Worm (Caenorhabditis elegans) whole organism, L2 larva: ENCODE results near the gene F22E12.1.

Experiments used
- C34F6.9 ChIP-seq: fragments of 150-350 bp; optimal IDR thresholded peaks from 2 replicates; lab custom pipeline; 2014; ENCODE audit warnings: missing biosample characterization, missing genetic modification characterization
- F13H6.1 ChIP-seq: sonication (generic microtip); optimal IDR thresholded peaks from 2 replicates; lab custom pipeline; 2016; ENCODE audit warnings: missing genetic modification characterization, missing compliant biosample characterization
- R02D3.7 ChIP-seq: fragments of 150-350 bp; optimal IDR thresholded peaks from 2 replicates; lab custom pipeline; 2014; ENCODE audit warnings: missing biosample characterization, missing genetic modification characterization
- Y55F3AM.14 ChIP-seq: fragments of 200-800 bp; sonication (Bioruptor generic); optimal IDR thresholded peaks from 2 replicates; lab custom pipeline; 2018; ENCODE audit warnings: mild to moderate bottlenecking, missing genetic modification characterization, missing compliant biosample characterization
- ZK546.5 ChIP-seq: sonication (generic microtip); optimal IDR thresholded peaks from 2 replicates; lab custom pipeline; 2017; ENCODE audit warnings: missing biosample characterization, missing genetic modification characterization
- aly-2 ChIP-seq: fragments of 150-350 bp; optimal IDR thresholded peaks from 2 replicates; lab custom pipeline; 2014; ENCODE audit warnings: missing biosample characterization, missing genetic modification characterization
- ama-1 ChIP-seq: fragments of 150-350 bp; optimal IDR thresholded peaks from 2 replicates; lab custom pipeline; 2018; ENCODE audit warnings: inconsistent platforms
- blmp-1 ChIP-seq: sonication (generic microtip); optimal IDR thresholded peaks from 2 replicates; lab custom pipeline; 2017; ENCODE audit warnings: missing genetic modification characterization, mild to moderate bottlenecking, missing compliant biosample characterization, antibody characterized with exemption, moderate library complexity; ENCODE audit not compliant: insufficient read depth
- ceh-16 ChIP-seq: fragments of 150-350 bp; optimal IDR thresholded peaks from 2 replicates; lab custom pipeline; 2014; ENCODE audit warnings: missing biosample characterization, missing genetic modification characterization
- ceh-82 ChIP-seq: fragments of 150-350 bp; optimal IDR thresholded peaks from 2 replicates; lab custom pipeline; 2014; ENCODE audit warnings: missing biosample characterization, missing genetic modification characterization
- crh-2 ChIP-seq: sonication (generic microtip); optimal IDR thresholded peaks from 2 replicates; lab custom pipeline; 2017; ENCODE audit warnings: missing biosample characterization, missing genetic modification characterization
- dmd-4 ChIP-seq: sonication (generic microtip); optimal IDR thresholded peaks from 2 replicates; lab custom pipeline; 2017; ENCODE audit warnings: missing biosample characterization, missing genetic modification characterization
- egl-27 ChIP-seq: sonication (generic microtip); optimal IDR thresholded peaks from 3 replicates; lab custom pipeline; 2017; ENCODE audit warnings: missing biosample characterization, missing genetic modification reagents, missing genetic modification characterization
- elt-1 ChIP-seq: fragments of 150-350 bp; optimal IDR thresholded peaks from 2 replicates; lab custom pipeline; 2014; ENCODE audit warnings: missing biosample characterization, missing genetic modification characterization
- elt-3 ChIP-seq: sonication (generic microtip); optimal IDR thresholded peaks from 2 replicates; lab custom pipeline; 2017; ENCODE audit warnings: missing biosample characterization, missing genetic modification characterization
- fos-1 ChIP-seq: fragments of 150-350 bp; optimal IDR thresholded peaks from 2 replicates; lab custom pipeline; 2014; ENCODE audit warnings: missing biosample characterization, missing genetic modification characterization
- gmeb-1 ChIP-seq: fragments of 150-350 bp; optimal IDR thresholded peaks from 2 replicates; lab custom pipeline; 2014; ENCODE audit warnings: missing biosample characterization, missing genetic modification characterization
- lin-11 ChIP-seq: fragments of 150-350 bp; sonication (generic microtip); optimal IDR thresholded peaks from 2 replicates; lab custom pipeline; 2014; ENCODE audit warnings: missing biosample characterization, missing genetic modification characterization, inconsistent platforms, mixed read lengths
- lin-13 ChIP-seq: fragments of 150-350 bp; optimal IDR thresholded peaks from 2 replicates; lab custom pipeline; 2014; ENCODE audit warnings: missing biosample characterization, missing genetic modification reagents, missing genetic modification characterization
- lin-39 ChIP-seq: fragments of 150-350 bp; optimal IDR thresholded peaks from 2 replicates; lab custom pipeline; 2014; ENCODE audit warnings: missing biosample characterization, missing genetic modification reagents, missing genetic modification characterization
- lsy-2 ChIP-seq, 2 experiments: fragments of 150-350 bp in 1 of 2; sonication (generic microtip) in 1 of 2; optimal IDR thresholded peaks; 2 replicates each; lab custom pipeline; 2014 to 2017; ENCODE audit warnings: missing biosample characterization in 2 of 2, missing genetic modification characterization in 2 of 2
- mab-5 ChIP-seq: fragments of 150-350 bp; optimal IDR thresholded peaks from 2 replicates; lab custom pipeline; 2014; ENCODE audit warnings: missing biosample characterization, missing genetic modification characterization
- mbf-1 ChIP-seq: sonication (generic microtip); optimal IDR thresholded peaks from 2 replicates; lab custom pipeline; 2017; ENCODE audit warnings: missing biosample characterization, missing genetic modification characterization
- mdl-1 ChIP-seq, 2 experiments: fragments of 150-350 bp in 1 of 2; sonication (generic microtip) in 1 of 2; optimal IDR thresholded peaks; 2 replicates each; lab custom pipeline; 2017; ENCODE audit warnings: missing biosample characterization in 2 of 2, missing genetic modification characterization in 2 of 2
- nhr-10 ChIP-seq: sonication (generic microtip); optimal IDR thresholded peaks from 2 replicates; lab custom pipeline; 2017; ENCODE audit warnings: missing biosample characterization, missing genetic modification characterization
- nhr-11 ChIP-seq: fragments of 150-350 bp; optimal IDR thresholded peaks from 2 replicates; lab custom pipeline; 2014; ENCODE audit warnings: missing biosample characterization, missing genetic modification characterization
- nhr-12 ChIP-seq: fragments of 150-350 bp; optimal IDR thresholded peaks from 2 replicates; lab custom pipeline; 2014; ENCODE audit warnings: missing biosample characterization, missing genetic modification characterization
- nhr-129 ChIP-seq: fragments of 150-350 bp; optimal IDR thresholded peaks from 2 replicates; lab custom pipeline; 2014; ENCODE audit warnings: missing biosample characterization, missing genetic modification characterization
- nhr-21 ChIP-seq: fragments of 150-350 bp; optimal IDR thresholded peaks from 2 replicates; lab custom pipeline; 2014; ENCODE audit warnings: missing biosample characterization, missing genetic modification characterization
- nhr-23 ChIP-seq: fragments of 150-350 bp; optimal IDR thresholded peaks from 2 replicates; lab custom pipeline; 2014; ENCODE audit warnings: missing biosample characterization, missing genetic modification reagents, missing genetic modification characterization
- nhr-237 ChIP-seq: fragments of 150-350 bp; optimal IDR thresholded peaks from 2 replicates; lab custom pipeline; 2014; ENCODE audit warnings: missing biosample characterization, missing genetic modification characterization
- nhr-25 ChIP-seq: fragments of 150-350 bp; sonication (generic microtip); optimal IDR thresholded peaks from 3 replicates; lab custom pipeline; 2014; ENCODE audit warnings: missing biosample characterization, missing genetic modification characterization
- nhr-6 ChIP-seq: fragments of 150-350 bp; optimal IDR thresholded peaks from 2 replicates; lab custom pipeline; 2014; ENCODE audit warnings: missing biosample characterization, missing genetic modification characterization
- nhr-77 ChIP-seq: fragments of 150-350 bp; optimal IDR thresholded peaks from 2 replicates; lab custom pipeline; 2014; ENCODE audit warnings: missing biosample characterization, missing genetic modification characterization
- peb-1 ChIP-seq: fragments of 150-350 bp; optimal IDR thresholded peaks from 2 replicates; lab custom pipeline; 2014; ENCODE audit warnings: missing biosample characterization, missing genetic modification characterization
- sem-4 ChIP-seq: fragments of 150-350 bp; optimal IDR thresholded peaks from 2 replicates; lab custom pipeline; 2014; ENCODE audit warnings: missing biosample characterization, missing genetic modification reagents, missing genetic modification characterization
- skn-1 ChIP-seq: sonication (generic microtip); optimal IDR thresholded peaks from 2 replicates; lab custom pipeline; 2017; ENCODE audit warnings: missing biosample characterization, missing genetic modification characterization
- sma-3 ChIP-seq: sonication (generic microtip); optimal IDR thresholded peaks from 2 replicates; lab custom pipeline; 2016; ENCODE audit warnings: missing genetic modification reagents, missing genetic modification characterization, missing compliant biosample characterization
- sma-9 ChIP-seq, 2 experiments: fragments of 150-350 bp in 1 of 2; sonication (generic microtip) in 1 of 2; optimal IDR thresholded peaks; 2 replicates each; lab custom pipeline; 2014 to 2016; ENCODE audit warnings: missing genetic modification characterization in 2 of 2, mild to moderate bottlenecking in 1 of 2, missing biosample characterization in 1 of 2, missing compliant biosample characterization in 1 of 2, missing genetic modification reagents in 1 of 2, moderate library complexity in 1 of 2
- snpc-4 ChIP-seq: fragments of 150-350 bp; optimal IDR thresholded peaks from 2 replicates; lab custom pipeline; 2014; ENCODE audit warnings: missing biosample characterization, missing genetic modification characterization
- unc-39 ChIP-seq: fragments of 150-350 bp; optimal IDR thresholded peaks from 2 replicates; lab custom pipeline; 2014; ENCODE audit warnings: missing biosample characterization, missing genetic modification characterization
- unc-55 ChIP-seq: fragments of 150-350 bp; sonication (generic microtip); optimal IDR thresholded peaks from 3 replicates; lab custom pipeline; 2014; ENCODE audit warnings: missing biosample characterization, missing genetic modification reagents, missing genetic modification characterization
- unc-62 ChIP-seq: fragments of 150-350 bp; optimal IDR thresholded peaks from 2 replicates; lab custom pipeline; 2014; ENCODE audit warnings: missing biosample characterization, missing genetic modification reagents, missing genetic modification characterization
- zag-1 ChIP-seq: fragments of 150-350 bp; optimal IDR thresholded peaks from 2 replicates; lab custom pipeline; 2014; ENCODE audit warnings: missing biosample characterization, missing genetic modification characterization
- ztf-1 ChIP-seq: fragments of 200-800 bp; sonication (Bioruptor generic); conservative IDR thresholded peaks from 2 replicates; pipeline ENCODE4 v1.3.6; 2022; ENCODE audit warnings: missing genetic modification characterization, missing compliant biosample characterization
- ztf-11 ChIP-seq: sonication (generic microtip); optimal IDR thresholded peaks from 2 replicates; lab custom pipeline; 2017; ENCODE audit warnings: missing biosample characterization, missing genetic modification characterization
- ztf-4 ChIP-seq: fragments of 150-350 bp; optimal IDR thresholded peaks from 2 replicates; lab custom pipeline; 2014; ENCODE audit warnings: missing biosample characterization, missing genetic modification characterization

Gene F22E12.1

DNA sequence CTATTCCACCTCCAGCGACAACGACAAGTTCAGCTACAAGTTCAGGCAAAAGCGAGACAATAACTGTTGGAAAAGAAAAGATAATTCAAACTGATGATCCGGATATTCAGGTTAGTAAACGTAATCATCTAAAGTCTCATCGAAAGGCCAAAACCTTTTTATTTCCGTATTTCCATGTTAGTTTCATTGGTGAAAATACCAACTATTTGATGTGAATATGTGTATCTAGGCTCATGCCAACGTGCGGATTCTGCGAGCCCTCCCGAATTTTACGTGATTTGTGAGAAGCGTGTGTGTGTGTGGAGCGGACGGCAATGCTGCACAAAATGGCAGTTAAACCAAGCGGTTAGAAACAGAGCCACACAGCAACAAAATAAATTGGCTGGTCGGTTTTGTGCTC is 13.9 kb upstream of the F22E12.1 start:
- peak; percentile 27 for TF ChIP-seq nhr-129 (tag; lab: Kevin White, UChicago)
- TF ChIP-seq lsy-2 (tag; optimal IDR thresholded peaks at IDR 0.05; lab: Kevin White, UChicago), result no peak

- TF ChIP-seq nhr-237 (no peak), C34F6.9 (tag; lab: Kevin White, UChicago) (no peak), nhr-77 (no peak), mbf-1 (tag; lab: Kevin White, UChicago) (no peak), lin-39 (tag; lab: Kevin White, UChicago) (no peak), ZK546.5 (tag; lab: Kevin White, UChicago) (no peak), mab-5 (tag; lab: Kevin White, UChicago) (no peak), nhr-129 (tag; lab: Kevin White, UChicago) (no peak), ztf-4 (tag; lab: Kevin White, UChicago) (no peak), lsy-2 (tag; optimal IDR thresholded peaks at IDR 0.05; lab: Kevin White, UChicago) (no peak)
These were observed 12.7 kb upstream of the F22E12.1 start for ce11 chrV:10469845-10470244.

DNA sequence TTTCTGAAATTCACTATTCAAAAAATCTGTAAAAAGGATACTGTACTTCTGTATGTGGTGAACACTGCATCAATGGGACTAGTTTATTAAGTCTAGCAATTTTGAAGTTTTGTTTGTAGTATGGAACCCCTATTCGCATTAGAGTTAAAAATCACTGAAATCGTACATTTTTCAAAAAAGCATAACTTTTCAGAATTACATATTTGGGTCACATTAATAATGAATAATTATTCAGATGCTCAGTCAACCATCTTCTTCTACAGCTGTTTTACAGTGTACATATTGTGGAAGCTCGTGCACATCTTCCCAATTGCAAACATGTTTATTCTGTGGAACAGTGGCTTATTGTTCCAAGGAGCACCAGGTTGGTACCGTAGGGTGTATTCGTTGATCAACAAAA is 11.6 kb upstream of the F22E12.1 start:
- TF ChIP-seq ceh-82 (tag; lab: Kevin White, UChicago) (no peak), R02D3.7 (tag; lab: Kevin White, UChicago) (no peak), lin-39 (tag; lab: Kevin White, UChicago) (no peak), ztf-1 (GFP tag; lab: Robert Waterston, UW) (no peak), aly-2 (no peak), lsy-2 (tag; optimal IDR thresholded peaks at IDR 0.05; lab: Kevin White, UChicago) (no peak), elt-3 (tag; lab: Kevin White, UChicago) (no peak), nhr-77 (no peak)

DNA sequence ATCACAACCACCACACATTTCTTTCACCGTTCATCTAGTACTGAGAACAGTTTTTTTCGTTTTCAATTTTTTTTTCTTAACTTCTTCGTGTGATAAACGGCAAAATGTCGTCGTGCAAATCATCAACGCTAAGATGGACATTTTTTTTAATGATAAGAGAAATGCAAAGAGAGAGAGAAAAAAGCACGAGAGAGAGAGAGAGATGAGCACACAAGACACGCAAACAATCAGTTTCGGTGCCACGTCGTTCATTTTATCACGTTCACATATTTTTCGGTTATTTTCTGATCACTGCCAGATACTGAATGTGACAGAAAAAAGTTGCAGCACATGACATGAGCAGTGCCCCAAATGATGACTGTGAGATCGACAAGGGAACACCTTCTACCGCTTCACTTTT is 11.0 kb upstream of the F22E12.1 start, which contains the start of gene egl-9:
egl-9 (plus strand) TSS at position 328 of the 400 bp plus-strand sequence.
- TF ChIP-seq nhr-21 (tag; lab: Kevin White, UChicago) (no peak), zag-1 (tag; lab: Kevin White, UChicago) (no peak), skn-1 (tag; lab: Kevin White, UChicago) (no peak), unc-55 (GFP tag; lab: Kevin White, UChicago) (no peak), dmd-4 (no peak), nhr-237 (no peak), lin-13 (GFP tag; lab: Kevin White, UChicago) (no peak), egl-27 (tag; lab: Kevin White, UChicago) (no peak), mdl-1 (tag; optimal IDR thresholded peaks at IDR 0.05; lab: Kevin White, UChicago) (no peak), nhr-6 (tag; lab: Kevin White, UChicago) (no peak), ama-1 (lab: Kevin White, UChicago) (peak; percentile 88), gmeb-1 (tag; lab: Kevin White, UChicago) (no peak), peb-1 (tag; lab: Kevin White, UChicago) (no peak), elt-1 (tag; lab: Kevin White, UChicago) (no peak), sma-9 (GFP tag; optimal IDR thresholded peaks at IDR 0.05; lab: Kevin White, UChicago) (peak; percentile 68), sma-9 (tag; optimal IDR thresholded peaks at IDR 0.05; lab: Kevin White, UChicago) (no peak), mbf-1 (tag; lab: Kevin White, UChicago) (no peak), nhr-10 (tag; lab: Kevin White, UChicago) (no peak), nhr-129 (tag; lab: Kevin White, UChicago) (peak; percentile 72), unc-39 (tag; lab: Kevin White, UChicago) (no peak), R02D3.7 (tag; lab: Kevin White, UChicago) (no peak), crh-2 (tag; lab: Kevin White, UChicago) (peak; percentile 88), ztf-11 (tag; lab: Kevin White, UChicago) (no peak), nhr-23 (tag; lab: Kevin White, UChicago) (no peak), sem-4 (tag; lab: Kevin White, UChicago) (no peak), fos-1 (tag; lab: Kevin White, UChicago) (peak; percentile 55), nhr-11 (tag; lab: Kevin White, UChicago) (no peak), F13H6.1 (peak; percentile 41), C34F6.9 (tag; lab: Kevin White, UChicago) (no peak), ZK546.5 (tag; lab: Kevin White, UChicago) (no peak), snpc-4 (tag; lab: Kevin White, UChicago) (no peak), ztf-4 (tag; lab: Kevin White, UChicago) (no peak), ztf-1 (GFP tag; lab: Robert Waterston, UW) (no peak), sma-3 (GFP tag; lab: Kevin White, UChicago) (peak; percentile 6), nhr-12 (no peak), unc-62 (no peak), elt-3 (tag; lab: Kevin White, UChicago) (no peak), lin-11 (tag; lab: Kevin White, UChicago) (no peak), ceh-82 (tag; lab: Kevin White, UChicago) (no peak), ceh-16 (tag; lab: Kevin White, UChicago) (no peak), blmp-1 (tag; lab: Kevin White, UChicago) (no peak), nhr-25 (tag; lab: Kevin White, UChicago) (no peak), nhr-77 (no peak), lin-39 (tag; lab: Kevin White, UChicago) (no peak), Y55F3AM.14 (GFP tag; lab: Kevin White, UChicago) (peak; percentile 40)
